Fruit fly (Drosophila melanogaster) whole organism, embryonic: ENCODE results near the gene CG33158.

Experiments used
- Aef1 ChIP-seq: fragments of 200-800 bp; sonication (Bioruptor generic); IDR thresholded peaks from 3 replicates; pipeline ENCODE4 v1.3.6; 2022; ENCODE audit warnings: missing biosample characterization, missing genetic modification characterization
- B-H2 ChIP-seq: fragments of 200-800 bp; sonication (Bioruptor generic); optimal IDR thresholded peaks from 2 replicates; lab custom pipeline; 2018; ENCODE audit warnings: missing biosample characterization, mild to moderate bottlenecking, missing genetic modification characterization
- CG10274 ChIP-seq: fragments of 200-800 bp; sonication (Bioruptor generic); optimal IDR thresholded peaks from 3 replicates; lab custom pipeline; 2017; ENCODE audit warnings: missing biosample characterization, mild to moderate bottlenecking, missing genetic modification characterization
- CG11247 ChIP-seq: fragments of 200-800 bp; sonication (Bioruptor generic); IDR thresholded peaks from 2 replicates; pipeline ENCODE4 v1.3.6; 2022; ENCODE audit warnings: missing biosample characterization, missing genetic modification characterization
- CG11560 ChIP-seq: fragments of 200-800 bp; sonication (Bioruptor generic); IDR thresholded peaks from 3 replicates; pipeline ENCODE4 v1.3.6; 2022; ENCODE audit warnings: missing biosample characterization, missing genetic modification characterization
- CG11723 ChIP-seq: fragments of 200-800 bp; sonication (Bioruptor generic); optimal IDR thresholded peaks from 2 replicates; lab custom pipeline; 2017; ENCODE audit warnings: missing biosample characterization, mild to moderate bottlenecking, missing genetic modification characterization
- CG13123 ChIP-seq: fragments of 200-800 bp; sonication (Bioruptor generic); optimal IDR thresholded peaks from 2 replicates; lab custom pipeline; 2016; ENCODE audit warnings: missing biosample characterization, missing genetic modification characterization
- CG13775 ChIP-seq: fragments of 200-800 bp; sonication (Bioruptor generic); optimal IDR thresholded peaks from 3 replicates; lab custom pipeline; 2017; ENCODE audit warnings: missing biosample characterization, mild to moderate bottlenecking, missing genetic modification characterization
- CG14965 ChIP-seq: fragments of 200-800 bp; sonication (Bioruptor generic); optimal IDR thresholded peaks from 2 replicates; lab custom pipeline; 2016; ENCODE audit warnings: missing biosample characterization, missing genetic modification characterization, borderline replicate concordance
- CG15479 ChIP-seq: fragments of 200-800 bp; sonication (Bioruptor generic); optimal IDR thresholded peaks from 3 replicates; lab custom pipeline; 2019; ENCODE audit warnings: missing biosample characterization, mild to moderate bottlenecking, missing genetic modification characterization, moderate library complexity
- CG1602 ChIP-seq: fragments of 200-800 bp; sonication (Bioruptor generic); optimal IDR thresholded peaks from 3 replicates; lab custom pipeline; 2016; ENCODE audit warnings: missing biosample characterization, missing genetic modification characterization
- CG1603 ChIP-seq: fragments of 200-800 bp; sonication (Bioruptor generic); optimal IDR thresholded peaks from 2 replicates; lab custom pipeline; 2019; ENCODE audit warnings: missing biosample characterization, mild to moderate bottlenecking, missing genetic modification characterization, moderate library complexity
- CG16863 ChIP-seq: fragments of 200-800 bp; sonication (Bioruptor generic); optimal IDR thresholded peaks from 3 replicates; lab custom pipeline; 2016; ENCODE audit warnings: missing biosample characterization, missing genetic modification characterization
- CG17186 ChIP-seq: fragments of 200-800 bp; sonication (Bioruptor generic); optimal IDR thresholded peaks from 3 replicates; lab custom pipeline; 2017; ENCODE audit warnings: missing biosample characterization, missing genetic modification reagents, missing genetic modification characterization
- CG17359 ChIP-seq: fragments of 200-800 bp; sonication (Bioruptor generic); optimal IDR thresholded peaks from 3 replicates; lab custom pipeline; 2018; ENCODE audit warnings: missing biosample characterization, mild to moderate bottlenecking, missing genetic modification characterization, moderate library complexity
- CG17568 ChIP-seq: fragments of 200-800 bp; sonication (Bioruptor generic); optimal IDR thresholded peaks from 2 replicates; lab custom pipeline; 2018; ENCODE audit warnings: missing biosample characterization, mild to moderate bottlenecking, missing genetic modification characterization, moderate library complexity
- CG1832 ChIP-seq: fragments of 200-800 bp; sonication (Bioruptor generic); optimal IDR thresholded peaks from 2 replicates; lab custom pipeline; 2017; ENCODE audit warnings: missing biosample characterization, mild to moderate bottlenecking, missing genetic modification characterization, inconsistent platforms
- CG18764 ChIP-seq: fragments of 200-800 bp; sonication (Bioruptor generic); optimal IDR thresholded peaks from 3 replicates; lab custom pipeline; 2016; ENCODE audit warnings: missing biosample characterization, missing genetic modification characterization
- CG33213 ChIP-seq: fragments of 200-800 bp; sonication (Bioruptor generic); optimal IDR thresholded peaks from 3 replicates; lab custom pipeline; 2016; ENCODE audit warnings: missing biosample characterization, missing genetic modification characterization
- CG3847 ChIP-seq: fragments of 200-800 bp; sonication (Bioruptor generic); IDR thresholded peaks from 2 replicates; pipeline ENCODE4 v1.3.6; 2022; ENCODE audit warnings: missing biosample characterization, missing genetic modification characterization
- CG4820 ChIP-seq: fragments of 200-800 bp; sonication (Bioruptor generic); optimal IDR thresholded peaks from 3 replicates; lab custom pipeline; 2016; ENCODE audit warnings: missing biosample characterization, missing genetic modification characterization
- CG5245 ChIP-seq: fragments of 200-800 bp; sonication (Bioruptor generic); optimal IDR thresholded peaks from 3 replicates; lab custom pipeline; 2016; ENCODE audit warnings: missing biosample characterization, missing genetic modification characterization
- CG6689 ChIP-seq: fragments of 200-800 bp; sonication (Bioruptor generic); IDR thresholded peaks from 2 replicates; pipeline ENCODE4 v1.3.6; 2022; ENCODE audit warnings: missing biosample characterization, missing genetic modification characterization
- CG6854 ChIP-seq: fragments of 200-800 bp; sonication (Bioruptor generic); optimal IDR thresholded peaks from 3 replicates; lab custom pipeline; 2017; ENCODE audit warnings: missing biosample characterization, mild to moderate bottlenecking, missing genetic modification characterization
- CoRest ChIP-seq: fragments of 200-800 bp; sonication (Bioruptor generic); optimal IDR thresholded peaks from 3 replicates; lab custom pipeline; 2018; ENCODE audit warnings: missing biosample characterization, mild to moderate bottlenecking, missing genetic modification characterization, moderate library complexity
- Hmx ChIP-seq: fragments of 200-800 bp; sonication (Bioruptor generic); optimal IDR thresholded peaks from 2 replicates; lab custom pipeline; 2016; ENCODE audit warnings: missing biosample characterization, missing genetic modification characterization
- Jarid2 ChIP-seq: fragments of 200-800 bp; sonication (Bioruptor generic); optimal IDR thresholded peaks from 3 replicates; lab custom pipeline; 2017; ENCODE audit warnings: mild to moderate bottlenecking, missing biosample characterization, missing genetic modification reagents, missing genetic modification characterization
- Mad ChIP-seq: fragments of 200-800 bp; sonication (Bioruptor generic); optimal IDR thresholded peaks from 2 replicates; lab custom pipeline; 2016; ENCODE audit warnings: missing biosample characterization, missing genetic modification characterization
- Oli ChIP-seq: fragments of 200-800 bp; sonication (Bioruptor generic); optimal IDR thresholded peaks from 2 replicates; lab custom pipeline; 2018; ENCODE audit warnings: missing biosample characterization, mild to moderate bottlenecking, missing genetic modification characterization, moderate library complexity
- Poxn ChIP-seq: fragments of 200-800 bp; sonication (Bioruptor generic); IDR thresholded peaks from 2 replicates; pipeline ENCODE4 v1.3.6; 2022; ENCODE audit warnings: missing biosample characterization, missing genetic modification characterization
- Spps ChIP-seq: fragments of 200-800 bp; sonication (Bioruptor generic); optimal IDR thresholded peaks from 2 replicates; lab custom pipeline; 2018; ENCODE audit warnings: missing biosample characterization, mild to moderate bottlenecking, missing genetic modification characterization
- Taf1 ChIP-seq: fragments of 200-800 bp; sonication (Bioruptor generic); IDR thresholded peaks from 2 replicates; pipeline ENCODE4 v1.3.6; 2022; ENCODE audit warnings: missing biosample characterization, missing genetic modification characterization
- ab ChIP-seq: fragments of 200-800 bp; sonication (Bioruptor generic); optimal IDR thresholded peaks from 2 replicates; lab custom pipeline; 2016; ENCODE audit warnings: missing biosample characterization, missing genetic modification characterization
- az2 ChIP-seq: fragments of 200-800 bp; sonication (Bioruptor generic); optimal IDR thresholded peaks from 3 replicates; lab custom pipeline; 2016; ENCODE audit warnings: missing biosample characterization, missing genetic modification characterization
- chm ChIP-seq: fragments of 200-800 bp; sonication (Bioruptor generic); IDR thresholded peaks from 2 replicates; pipeline ENCODE4 v1.3.6; 2022; ENCODE audit warnings: missing biosample characterization, missing genetic modification characterization
- dati ChIP-seq: fragments of 200-800 bp; sonication (Bioruptor generic); IDR thresholded peaks from 2 replicates; pipeline ENCODE4 v1.3.6; 2022; ENCODE audit warnings: missing biosample characterization, missing genetic modification characterization
- eve ChIP-seq, 2 experiments: fragments of >200 bp; optimal IDR thresholded peaks; 2 replicates each; lab custom pipeline; 2017; ENCODE audit warnings: missing biosample characterization in 2 of 2, missing genetic modification characterization in 2 of 2
- inv ChIP-seq: fragments of 200-800 bp; sonication (Bioruptor generic); IDR thresholded peaks from 2 replicates; pipeline ENCODE4 v1.3.6; 2022; ENCODE audit warnings: missing biosample characterization, missing genetic modification characterization; ENCODE audit not compliant: partially characterized antibody
- jumu ChIP-seq: fragments of 200-800 bp; sonication (Bioruptor generic); optimal IDR thresholded peaks from 3 replicates; lab custom pipeline; 2016; ENCODE audit warnings: missing biosample characterization, missing genetic modification characterization
- lab ChIP-seq: fragments of 200-800 bp; sonication (Bioruptor generic); optimal IDR thresholded peaks from 3 replicates; lab custom pipeline; 2017; ENCODE audit warnings: missing biosample characterization, missing genetic modification characterization, mild to moderate bottlenecking, moderate library complexity, missing genetic modification reagents
- lilli ChIP-seq: fragments of 200-800 bp; sonication (Bioruptor generic); optimal IDR thresholded peaks from 3 replicates; lab custom pipeline; 2016; ENCODE audit warnings: missing biosample characterization, missing genetic modification characterization
- luna ChIP-seq: fragments of 200-800 bp; sonication (Bioruptor generic); optimal IDR thresholded peaks from 2 replicates; lab custom pipeline; 2016; ENCODE audit warnings: missing biosample characterization, missing genetic modification characterization
- nerfin-1 ChIP-seq: fragments of 200-800 bp; sonication (Bioruptor generic); optimal IDR thresholded peaks from 3 replicates; lab custom pipeline; 2019; ENCODE audit warnings: missing biosample characterization, mild to moderate bottlenecking, missing genetic modification characterization, moderate library complexity
- nmo ChIP-seq: fragments of 200-800 bp; sonication (Bioruptor generic); optimal IDR thresholded peaks from 2 replicates; lab custom pipeline; 2018; ENCODE audit warnings: missing biosample characterization, mild to moderate bottlenecking, missing genetic modification characterization, moderate library complexity
- p53 ChIP-seq: fragments of 200-800 bp; sonication (Bioruptor generic); optimal IDR thresholded peaks from 2 replicates; lab custom pipeline; 2016; ENCODE audit warnings: missing biosample characterization, missing genetic modification characterization
- pzg ChIP-seq: fragments of 200-800 bp; sonication (Bioruptor generic); optimal IDR thresholded peaks from 3 replicates; lab custom pipeline; 2018; ENCODE audit warnings: missing biosample characterization, mild to moderate bottlenecking, missing genetic modification characterization, moderate library complexity
- ranshi ChIP-seq: fragments of 200-800 bp; sonication (Bioruptor generic); IDR thresholded peaks from 2 replicates; pipeline ENCODE4 v1.3.6; 2022; ENCODE audit warnings: missing biosample characterization, missing genetic modification characterization
- sob ChIP-seq: fragments of 200-800 bp; sonication (Bioruptor generic); IDR thresholded peaks from 2 replicates; pipeline ENCODE4 v1.3.6; 2022; ENCODE audit warnings: missing biosample characterization, missing genetic modification characterization
- tin ChIP-seq: fragments of 200-800 bp; sonication (Bioruptor generic); optimal IDR thresholded peaks from 3 replicates; lab custom pipeline; 2016; ENCODE audit warnings: missing biosample characterization, missing genetic modification characterization
- tx ChIP-seq: fragments of 200-800 bp; sonication (Bioruptor generic); optimal IDR thresholded peaks from 2 replicates; lab custom pipeline; 2016; ENCODE audit warnings: missing biosample characterization, missing genetic modification characterization

Gene CG33158

dm6 chr3L:16408609-16409439 lies 10.6 kb upstream of the CG33158 start (continued):
- TF ChIP-seq Poxn (no peak), tx (GFP tag; lab: Kevin White, UChicago) (no peak), chm (GFP tag; lab: Robert Waterston, UW) (peak; percentile 78; the same call in 1 of the 2 replicates), CG33213 (GFP tag; lab: Kevin White, UChicago) (peak; percentile 48), eve (GFP tag; optimal IDR thresholded peaks at IDR 0.05; lab: Kevin White, UChicago) (no peak), ab (GFP tag; lab: Kevin White, UChicago) (no peak), CG3847 (no peak), CG13775 (GFP tag; lab: Kevin White, UChicago) (peak; percentile 44), CG6689 (GFP tag; lab: Robert Waterston, UW) (no peak), Hmx (GFP tag; lab: Kevin White, UChicago) (no peak), CG1603 (peak; percentile 48), CoRest (tag; lab: Kevin White, UChicago) (peak; percentile 10), p53 (GFP tag; lab: Kevin White, UChicago) (no peak), inv (GFP tag; lab: Robert Waterston, UW) (no peak), CG17359 (tag; lab: Kevin White, UChicago) (peak; percentile 46), jumu (no peak), dati (GFP tag; lab: Robert Waterston, UW) (no peak), Oli (no peak), CG13123 (GFP tag; lab: Kevin White, UChicago) (peak; percentile 31), CG5245 (peak; percentile 32), CG11247 (no peak), CG11560 (tag; lab: Robert Waterston, UW) (no peak), CG1602 (GFP tag; lab: Kevin White, UChicago) (peak; percentile 3), CG17568 (GFP tag; lab: Kevin White, UChicago) (peak; percentile 72), lilli (no peak), lab (no peak), CG1832 (GFP tag; lab: Kevin White, UChicago) (no peak), tin (GFP tag; lab: Kevin White, UChicago) (peak; percentile 2), az2 (GFP tag; lab: Kevin White, UChicago) (no peak), Mad (GFP tag; lab: Kevin White, UChicago) (no peak), CG14965 (GFP tag; lab: Kevin White, UChicago) (peak; percentile 20), nmo (GFP tag; lab: Kevin White, UChicago) (no peak), pzg (GFP tag; lab: Kevin White, UChicago) (no peak), CG16863 (peak; percentile 4), Jarid2 (peak; percentile 21), CG11723 (GFP tag; lab: Kevin White, UChicago) (peak; percentile 35), CG6854 (GFP tag; lab: Kevin White, UChicago) (no peak), Spps (peak; percentile 57), CG17186 (no peak), nerfin-1 (tag; lab: Kevin White, UChicago) (peak; percentile 46), Aef1 (GFP tag; lab: Robert Waterston, UW) (no peak), CG4820 (peak; percentile 37), B-H2 (no peak), sob (GFP tag; lab: Robert Waterston, UW) (no peak), ranshi (GFP tag; lab: Robert Waterston, UW) (0 out of 2 replicates have a peak, but pooled peaks have one; percentile 33), Taf1 (no peak), CG18764 (GFP tag; lab: Kevin White, UChicago) (peak; percentile 54), CG10274 (GFP tag; lab: Kevin White, UChicago) (no peak), CG15479 (GFP tag; lab: Kevin White, UChicago) (peak; percentile 89), luna (GFP tag; lab: Kevin White, UChicago) (no peak)
